Worm (Caenorhabditis elegans): ENCODE results near the gene ttc-36.

DNA sequence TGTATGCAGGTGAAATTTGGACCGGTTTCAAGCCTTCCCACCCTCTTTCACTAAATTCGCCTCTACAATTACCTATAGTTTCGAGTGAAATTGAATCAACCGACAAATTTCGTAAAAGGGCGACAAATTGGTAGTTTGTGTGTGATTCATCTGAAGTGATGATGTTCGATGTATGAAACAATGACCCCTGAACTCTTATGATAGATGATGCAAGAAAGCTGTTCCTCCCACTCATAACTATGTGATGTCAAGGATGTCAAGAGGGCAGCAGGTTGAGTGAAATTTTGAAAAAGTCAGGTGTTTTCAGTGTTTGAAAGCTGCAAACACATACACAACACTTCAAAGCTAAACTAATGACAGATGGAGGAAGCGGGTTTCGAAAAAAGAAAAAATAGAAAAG lies 17.5 kb upstream of the ttc-36 start:
- TF ChIP-seq ref-1 (GFP tag; conservative IDR thresholded peaks at IDR 0.05) (no peak), ztf-29 (GFP tag; IDR thresholded peaks at IDR 0.05) (no peak), med-1 (GFP tag; optimal IDR thresholded peaks at IDR 0.05; ENCODE audit: insufficient read depth) (no peak)

All from whole organism, midembryonic.